Worm (Caenorhabditis elegans): Measurements from ENCODE around the gene srxa-8.

- no peak for TF ChIP-seq ama-1 (optimal IDR thresholded peaks at IDR 0.05)
- no peak for TF ChIP-seq lin-13 (GFP tag; optimal IDR thresholded peaks at IDR 0.05)
- TF ChIP-seq lin-39 (tag; optimal IDR thresholded peaks at IDR 0.05) = no peak
- no peak for TF ChIP-seq pag-3 (tag; optimal IDR thresholded peaks at IDR 0.05; ENCODE audit: borderline replicate concordance, insufficient read depth)
- no peak for TF ChIP-seq snpc-4 (tag; optimal IDR thresholded peaks at IDR 0.05)
- no peak for TF ChIP-seq nhr-12 (tag; optimal IDR thresholded peaks at IDR 0.05)
- no peak for TF ChIP-seq ces-1 (GFP tag; optimal IDR thresholded peaks at IDR 0.05)
Measured at ce11 chrX:13284618-13285017, 24.0 kb downstream of the srxa-8 start.
